Worm (Caenorhabditis elegans) whole organism, early embryonic: ENCODE results near the gene F08G5.3.

Experiments used
- B0310.2 ChIP-seq: sonication (generic microtip); optimal IDR thresholded peaks from 2 replicates; lab custom pipeline; 2016; ENCODE audit warnings: mild to moderate bottlenecking, missing genetic modification characterization, missing compliant biosample characterization
- F13C5.2 ChIP-seq: sonication (generic microtip); optimal IDR thresholded peaks from 2 replicates; lab custom pipeline; 2017; ENCODE audit warnings: mild to moderate bottlenecking, missing genetic modification characterization, inconsistent platforms, missing compliant biosample characterization
- aly-1 ChIP-seq: sonication (generic microtip); optimal IDR thresholded peaks from 2 replicates; lab custom pipeline; 2016; ENCODE audit warnings: missing genetic modification characterization, missing compliant biosample characterization
- ama-1 ChIP-seq: fragments of 150-350 bp; optimal IDR thresholded peaks from 2 replicates; lab custom pipeline; 2014
- ceh-13 ChIP-seq: fragments of 200-800 bp; sonication (Bioruptor generic); optimal IDR thresholded peaks from 2 replicates; lab custom pipeline; 2018; ENCODE audit warnings: mild to moderate bottlenecking, missing genetic modification characterization, missing compliant biosample characterization
- ceh-36 ChIP-seq: sonication (generic microtip); optimal IDR thresholded peaks from 2 replicates; lab custom pipeline; 2016; ENCODE audit warnings: missing genetic modification characterization, inconsistent platforms, missing compliant biosample characterization
- ets-7 ChIP-seq: sonication (generic microtip); optimal IDR thresholded peaks from 2 replicates; lab custom pipeline; 2016; ENCODE audit warnings: missing genotype, missing genetic modification characterization, missing compliant biosample characterization
- flt-1 ChIP-seq: fragments of 200-800 bp; sonication (Bioruptor generic); IDR thresholded peaks from 2 replicates; pipeline ENCODE4 v1.3.6; 2022; ENCODE audit warnings: missing genetic modification characterization, missing compliant biosample characterization
- hmbx-1 ChIP-seq: sonication (generic microtip); optimal IDR thresholded peaks from 2 replicates; lab custom pipeline; 2016; ENCODE audit warnings: mild to moderate bottlenecking, missing genetic modification characterization, missing compliant biosample characterization
- hnd-1 ChIP-seq: sonication (generic microtip); optimal IDR thresholded peaks from 2 replicates; lab custom pipeline; 2016; ENCODE audit warnings: missing genetic modification characterization, missing compliant biosample characterization
- pes-1 ChIP-seq: fragments of 200-800 bp; sonication (Bioruptor generic); IDR thresholded peaks from 2 replicates; pipeline ENCODE4 v1.3.6; 2022; ENCODE audit warnings: missing genetic modification reagents, missing genetic modification characterization, missing compliant biosample characterization
- sea-1 ChIP-seq: fragments of 200-800 bp; sonication (Bioruptor generic); conservative IDR thresholded peaks from 2 replicates; pipeline ENCODE4 v1.3.6; 2022; ENCODE audit warnings: missing genetic modification characterization, missing compliant biosample characterization
- tra-4 ChIP-seq: sonication (generic microtip); optimal IDR thresholded peaks from 2 replicates; lab custom pipeline; 2017; ENCODE audit warnings: missing genetic modification characterization, missing compliant biosample characterization

DNA sequence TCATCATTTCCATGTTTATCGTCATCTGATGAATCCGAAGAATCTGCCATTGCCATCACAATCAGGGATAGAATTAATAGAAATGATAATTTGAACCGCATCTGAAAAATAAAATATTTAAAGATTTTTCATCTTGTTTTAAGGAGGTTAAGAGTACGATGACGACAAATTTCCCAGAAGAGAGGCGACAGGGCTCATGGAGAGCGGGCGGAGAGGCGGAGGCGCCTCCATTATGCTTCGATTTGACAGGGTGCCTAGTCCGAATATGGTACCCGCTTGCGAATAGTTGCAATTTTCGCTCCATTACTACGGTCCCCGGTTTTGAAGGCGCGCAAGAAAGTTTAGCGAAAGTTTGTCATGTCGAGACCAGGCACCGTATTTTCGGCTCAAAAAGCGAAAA is 32.3 kb downstream of the F08G5.3 start, which contains the start of gene F28D1.6:
- TF ChIP-seq F13C5.2: no peak
- no peak for TF ChIP-seq ama-1 (lab: Kevin White, UChicago)
- TF ChIP-seq pes-1 (GFP tag; lab: Robert Waterston, UW): no peak
- no peak for TF ChIP-seq aly-1 (tag; lab: Kevin White, UChicago)
- no peak for TF ChIP-seq sea-1 (GFP tag; lab: Robert Waterston, UW)
- TF ChIP-seq hmbx-1: no peak
- no peak for TF ChIP-seq flt-1
- no peak for TF ChIP-seq ets-7
- TF ChIP-seq ceh-13 (GFP tag; lab: Kevin White, UChicago): no peak
- TF ChIP-seq B0310.2 (tag; lab: Kevin White, UChicago): no peak
- no peak for TF ChIP-seq hnd-1 (tag; lab: Kevin White, UChicago)
- TF ChIP-seq tra-4 (tag; lab: Kevin White, UChicago): no peak
- TF ChIP-seq ceh-36 (tag; lab: Kevin White, UChicago): no peak
